Worm (Caenorhabditis elegans) whole organism, late embryonic: ENCODE data around the gene F58B3.6.

Experiments
- C08G9.2 ChIP-seq: sonication (generic microtip); optimal IDR thresholded peaks from 2 replicates; lab custom pipeline; 2016; ENCODE audit warnings: mild to moderate bottlenecking, missing genetic modification characterization, moderate library complexity, missing compliant biosample characterization
- K02D7.2 ChIP-seq: sonication (generic microtip); optimal IDR thresholded peaks from 2 replicates; lab custom pipeline; 2017; ENCODE audit warnings: mild to moderate bottlenecking, missing genetic modification characterization, missing compliant biosample characterization
- K09A11.1 ChIP-seq: sonication (generic microtip); optimal IDR thresholded peaks from 2 replicates; lab custom pipeline; 2017; ENCODE audit warnings: antibody characterized with exemption, mild to moderate bottlenecking, missing genetic modification characterization, missing compliant biosample characterization; ENCODE audit not compliant: insufficient read depth
- T23F11.4 ChIP-seq: fragments of 200-800 bp; sonication (Bioruptor generic); optimal IDR thresholded peaks from 2 replicates; lab custom pipeline; 2018; ENCODE audit warnings: mild to moderate bottlenecking, missing genetic modification characterization, missing compliant biosample characterization
- Y22D7AL.16 ChIP-seq: sonication (generic microtip); optimal IDR thresholded peaks from 2 replicates; lab custom pipeline; 2016; ENCODE audit warnings: missing genetic modification characterization, missing compliant biosample characterization
- ahr-1 ChIP-seq: sonication (generic microtip); optimal IDR thresholded peaks from 2 replicates; lab custom pipeline; 2016; ENCODE audit warnings: missing genetic modification characterization, missing compliant biosample characterization
- ama-1 ChIP-seq: fragments of 150-350 bp; optimal IDR thresholded peaks from 2 replicates; lab custom pipeline; 2014
- ceh-18 ChIP-seq: sonication (generic microtip); optimal IDR thresholded peaks from 2 replicates; lab custom pipeline; 2016; ENCODE audit warnings: missing genetic modification characterization, missing compliant biosample characterization
- ceh-19 ChIP-seq: fragments of 200-800 bp; sonication (Bioruptor generic); optimal IDR thresholded peaks from 2 replicates; lab custom pipeline; 2018; ENCODE audit warnings: mild to moderate bottlenecking, missing genetic modification characterization, missing compliant biosample characterization
- ceh-2 ChIP-seq: sonication (generic microtip); optimal IDR thresholded peaks from 2 replicates; lab custom pipeline; 2016; ENCODE audit warnings: missing genotype, missing genetic modification characterization, missing compliant biosample characterization
- ceh-22 ChIP-seq: sonication (generic microtip); optimal IDR thresholded peaks from 2 replicates; lab custom pipeline; 2017; ENCODE audit warnings: missing biosample characterization, missing genetic modification characterization
- ceh-34 ChIP-seq: sonication (generic microtip); optimal IDR thresholded peaks from 2 replicates; lab custom pipeline; 2016; ENCODE audit warnings: mild to moderate bottlenecking, missing genetic modification characterization, missing compliant biosample characterization
- che-1 ChIP-seq: sonication (generic microtip); optimal IDR thresholded peaks from 2 replicates; lab custom pipeline; 2016; ENCODE audit warnings: mild to moderate bottlenecking, missing genetic modification characterization, missing compliant biosample characterization
- dve-1 ChIP-seq: sonication (generic microtip); optimal IDR thresholded peaks from 2 replicates; lab custom pipeline; 2017; ENCODE audit warnings: antibody characterized with exemption, mild to moderate bottlenecking, missing genetic modification characterization, missing compliant biosample characterization
- elt-2 ChIP-seq: sonication (generic microtip); optimal IDR thresholded peaks from 2 replicates; lab custom pipeline; 2016; ENCODE audit warnings: missing genetic modification reagents, missing genetic modification characterization, missing compliant biosample characterization
- eyg-1 ChIP-seq: sonication (generic microtip); optimal IDR thresholded peaks from 2 replicates; lab custom pipeline; 2016; ENCODE audit warnings: missing genotype, missing genetic modification characterization, missing compliant biosample characterization
- fax-1 ChIP-seq: sonication (generic microtip); optimal IDR thresholded peaks from 2 replicates; lab custom pipeline; 2016; ENCODE audit warnings: missing genotype, missing genetic modification characterization, missing compliant biosample characterization
- fkh-6 ChIP-seq: sonication (generic microtip); optimal IDR thresholded peaks from 2 replicates; lab custom pipeline; 2016; ENCODE audit warnings: missing genetic modification characterization, missing compliant biosample characterization
- hlh-30 ChIP-seq: sonication (generic microtip); optimal IDR thresholded peaks from 2 replicates; lab custom pipeline; 2017; ENCODE audit warnings: antibody characterized with exemption, missing genetic modification characterization, missing compliant biosample characterization; ENCODE audit not compliant: insufficient read depth
- hlh-8 ChIP-seq: sonication (generic microtip); optimal IDR thresholded peaks from 2 replicates; lab custom pipeline; 2016; ENCODE audit warnings: missing genotype, missing genetic modification characterization, missing compliant biosample characterization
- madf-2 ChIP-seq: sonication (generic microtip); optimal IDR thresholded peaks from 2 replicates; lab custom pipeline; 2017; ENCODE audit warnings: missing genetic modification characterization, missing compliant biosample characterization
- mec-3 ChIP-seq: sonication (generic microtip); optimal IDR thresholded peaks from 2 replicates; lab custom pipeline; 2016; ENCODE audit warnings: borderline replicate concordance, missing genetic modification characterization, missing compliant biosample characterization
- nhr-11 ChIP-seq: fragments of 150-350 bp; optimal IDR thresholded peaks from 2 replicates; lab custom pipeline; 2014; ENCODE audit warnings: missing biosample characterization, missing genetic modification characterization
- odd-2 ChIP-seq: sonication (generic microtip); optimal IDR thresholded peaks from 2 replicates; lab custom pipeline; 2017; ENCODE audit warnings: antibody characterized with exemption, mild to moderate bottlenecking, missing genetic modification characterization, missing compliant biosample characterization
- pax-1 ChIP-seq: fragments of 150-350 bp; optimal IDR thresholded peaks from 2 replicates; lab custom pipeline; 2014; ENCODE audit warnings: missing biosample characterization, missing genetic modification characterization
- pha-2 ChIP-seq: sonication (generic microtip); optimal IDR thresholded peaks from 2 replicates; lab custom pipeline; 2017; ENCODE audit warnings: mild to moderate bottlenecking, missing genetic modification characterization, missing compliant biosample characterization
- pha-4 ChIP-seq: fragments of 150-350 bp; optimal IDR thresholded peaks from 2 replicates; lab custom pipeline; 2018; ENCODE audit warnings: missing biosample characterization, missing genetic modification reagents, missing genetic modification characterization
- pqm-1 ChIP-seq: sonication (generic microtip); optimal IDR thresholded peaks from 2 replicates; lab custom pipeline; 2016; ENCODE audit warnings: missing genetic modification characterization, missing compliant biosample characterization
- pros-1 ChIP-seq: fragments of 150-350 bp; optimal IDR thresholded peaks from 2 replicates; lab custom pipeline; 2014; ENCODE audit warnings: missing biosample characterization, missing genetic modification reagents, missing genetic modification characterization
- ref-2 ChIP-seq: sonication (generic microtip); optimal IDR thresholded peaks from 2 replicates; lab custom pipeline; 2016; ENCODE audit warnings: missing genetic modification characterization, missing compliant biosample characterization
- sox-2 ChIP-seq: fragments of 200-800 bp; sonication (Bioruptor generic); IDR thresholded peaks from 2 replicates; pipeline ENCODE4 v1.3.6; 2022; ENCODE audit warnings: missing genetic modification reagents, missing genetic modification characterization, missing compliant biosample characterization
- ttx-3 ChIP-seq: sonication (generic microtip); optimal IDR thresholded peaks from 2 replicates; lab custom pipeline; 2016; ENCODE audit warnings: missing genetic modification reagents, missing genetic modification characterization, missing compliant biosample characterization
- unc-42 ChIP-seq: sonication (generic microtip); optimal IDR thresholded peaks from 2 replicates; lab custom pipeline; 2016; ENCODE audit warnings: missing genotype, missing genetic modification characterization, missing compliant biosample characterization
- zip-5 ChIP-seq: sonication (generic microtip); optimal IDR thresholded peaks from 2 replicates; lab custom pipeline; 2016; ENCODE audit warnings: missing genetic modification characterization, missing compliant biosample characterization
- ztf-16 ChIP-seq: sonication (generic microtip); optimal IDR thresholded peaks from 2 replicates; lab custom pipeline; 2017; ENCODE audit warnings: missing genetic modification characterization, missing compliant biosample characterization

Gene F58B3.6

ce11 chrIV:11649031-11649430 lies 12.6 kb downstream of the F58B3.6 start, which contains the start of gene ZK809.8:
ZK809.8 (minus strand) TSS chrIV:11649064.
- TF ChIP-seq ceh-18: peak; percentile 51
- no peak for TF ChIP-seq zip-5 (tag; lab: Kevin White, UChicago)

- TF ChIP-seq pqm-1 (tag; lab: Kevin White, UChicago): no peak
- TF ChIP-seq nhr-11: no peak
- no peak for TF ChIP-seq ahr-1
- TF ChIP-seq K02D7.2 (tag; lab: Kevin White, UChicago): no peak
- no peak for TF ChIP-seq fkh-6
- no peak for TF ChIP-seq K09A11.1
- no peak for TF ChIP-seq che-1 (tag; lab: Kevin White, UChicago)
- no peak for TF ChIP-seq ttx-3 (tag; lab: Kevin White, UChicago)
- TF ChIP-seq ref-2 (tag; lab: Kevin White, UChicago): no peak
- TF ChIP-seq hlh-8: no peak
- no peak for TF ChIP-seq ceh-22
- TF ChIP-seq, all 69 proteins: peak for 0
Measured at ce11 chrIV:11650344-11650743, 13.9 kb downstream of the F58B3.6 start.

ce11 chrIV:11651965-11652453 lies 15.6 kb downstream of the F58B3.6 start, which contains the start of the genes acl-3 and ndub-6:
acl-3 (minus strand) TSS chrIV:11652023.
ndub-6 (plus strand) TSS chrIV:11652403.
- no peak for TF ChIP-seq mec-3 (tag; lab: Kevin White, UChicago)
- no peak for TF ChIP-seq ceh-2 (tag; lab: Kevin White, UChicago)
- TF ChIP-seq fax-1 (tag; lab: Kevin White, UChicago): no peak
- TF ChIP-seq T23F11.4 (GFP tag; lab: Kevin White, UChicago): no peak
- no peak for TF ChIP-seq pros-1 (tag; lab: Kevin White, UChicago)
- TF ChIP-seq eyg-1 (tag; lab: Kevin White, UChicago): no peak
- no peak for TF ChIP-seq dve-1 (tag; lab: Kevin White, UChicago)
- TF ChIP-seq madf-2: no peak
- no peak for TF ChIP-seq pax-1 (tag; lab: Kevin White, UChicago)
- no peak for TF ChIP-seq ama-1 (lab: Kevin White, UChicago)
- no peak for TF ChIP-seq ref-2 (tag; lab: Kevin White, UChicago)
- no peak for TF ChIP-seq hlh-30 (tag; lab: Kevin White, UChicago)
- no peak for TF ChIP-seq pha-2
- TF ChIP-seq unc-42 (tag; lab: Kevin White, UChicago): no peak
- no peak for TF ChIP-seq pha-4
- TF ChIP-seq C08G9.2 (tag; lab: Kevin White, UChicago): no peak

- TF ChIP-seq elt-2 (tag; lab: Kevin White, UChicago): no peak
- TF ChIP-seq ceh-34 (tag; lab: Kevin White, UChicago): no peak
- no peak for TF ChIP-seq pqm-1 (tag; lab: Kevin White, UChicago)
- TF ChIP-seq ztf-16 (tag; lab: Kevin White, UChicago): no peak
- no peak for TF ChIP-seq sox-2 (GFP tag; lab: Robert Waterston, UW)
- no peak for TF ChIP-seq C08G9.2 (tag; lab: Kevin White, UChicago)
- TF ChIP-seq Y22D7AL.16: no peak
- no peak for TF ChIP-seq odd-2 (tag; lab: Kevin White, UChicago)
- TF ChIP-seq zip-5 (tag; lab: Kevin White, UChicago): no peak
- TF ChIP-seq ceh-19 (GFP tag; lab: Kevin White, UChicago): no peak
- TF ChIP-seq, all 69 proteins: peak for 0
Measured at ce11 chrIV:11655370-11655769, 18.9 kb downstream of the F58B3.6 start, which contains the start of gene ent-1. ent-1 (minus strand) TSS chrIV:11655470.
